Fruit fly (Drosophila melanogaster): ENCODE data around the gene Septin4.

DNA sequence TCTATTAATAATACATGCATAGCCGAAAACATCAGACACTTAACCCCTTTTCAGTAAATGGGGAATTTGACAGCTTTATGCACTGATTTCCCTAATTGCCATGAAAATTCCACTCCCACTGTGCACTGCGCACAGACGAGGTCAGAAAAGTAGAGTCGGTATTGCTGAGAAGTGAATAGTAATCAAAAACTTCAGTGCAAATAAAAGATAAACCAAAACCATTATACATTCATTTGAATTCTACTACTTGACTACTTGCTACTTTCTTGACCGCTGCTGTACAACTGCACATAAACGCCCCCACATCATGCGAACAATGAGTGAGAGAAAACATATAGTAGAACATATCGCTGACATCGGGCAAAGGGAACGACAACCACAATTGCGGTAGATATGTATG lies 3.5 kb downstream of the Septin4 start:
- TF ChIP-seq CG11695 (GFP tag; IDR thresholded peaks at IDR 0.05) (peak; percentile 83), CG6791 (GFP tag; IDR thresholded peaks at IDR 0.05; ENCODE audit: partially characterized antibody) (no peak), CG15514 (GFP tag; optimal IDR thresholded peaks at IDR 0.05) (peak; percentile 56), CG3995 (GFP tag; optimal IDR thresholded peaks at IDR 0.05) (no peak), gce (GFP tag; IDR thresholded peaks at IDR 0.05) (peak; percentile 92), CG6654 (GFP tag; optimal IDR thresholded peaks at IDR 0.05) (peak; percentile 67), vfl (GFP tag; optimal IDR thresholded peaks at IDR 0.05) (peak; percentile 32), pan (optimal IDR thresholded peaks at IDR 0.05) (no peak), pan (GFP tag; optimal IDR thresholded peaks at IDR 0.05 in 1 of 2, IDR thresholded peaks at IDR 0.05 in 1 of 2) (peak in 1 of 2 experiments; percentile 88), ato (GFP tag; IDR thresholded peaks at IDR 0.05; ENCODE audit: partially characterized antibody) (no peak), mirr (GFP tag; optimal IDR thresholded peaks at IDR 0.05) (no peak), CG13894 (tag; optimal IDR thresholded peaks at IDR 0.05) (no peak), CG18764 (GFP tag; optimal IDR thresholded peaks at IDR 0.05) (peak; percentile 81)

All from whole organism, embryonic.